Fruit fly (Drosophila melanogaster) whole organism, embryonic: ENCODE data around the gene Tim17a2.

Experiments used
- Antp ChIP-seq: fragments of 200-800 bp; sonication (Bioruptor generic); optimal IDR thresholded peaks from 3 replicates; lab custom pipeline; 2016; ENCODE audit warnings: missing biosample characterization, missing genetic modification characterization
- B-H2 ChIP-seq: fragments of 200-800 bp; sonication (Bioruptor generic); optimal IDR thresholded peaks from 2 replicates; lab custom pipeline; 2018; ENCODE audit warnings: missing biosample characterization, mild to moderate bottlenecking, missing genetic modification characterization
- CG10366 ChIP-seq: fragments of 200-800 bp; sonication (Bioruptor generic); IDR thresholded peaks from 2 replicates; pipeline ENCODE4 v1.3.6; 2022; ENCODE audit warnings: missing biosample characterization, missing genetic modification characterization
- CG11723 ChIP-seq: fragments of 200-800 bp; sonication (Bioruptor generic); optimal IDR thresholded peaks from 2 replicates; lab custom pipeline; 2017; ENCODE audit warnings: missing biosample characterization, mild to moderate bottlenecking, missing genetic modification characterization
- CG14667 ChIP-seq: fragments of 200-800 bp; sonication (Bioruptor generic); IDR thresholded peaks from 2 replicates; pipeline ENCODE4 v1.3.6; 2022; ENCODE audit warnings: missing biosample characterization, missing genetic modification characterization
- CG1529 ChIP-seq: fragments of 200-800 bp; sonication (Bioruptor generic); optimal IDR thresholded peaks from 3 replicates; lab custom pipeline; 2018; ENCODE audit warnings: missing biosample characterization, missing genetic modification characterization
- CG15696 ChIP-seq: fragments of 200-800 bp; sonication (Bioruptor generic); optimal IDR thresholded peaks from 2 replicates; lab custom pipeline; 2019; ENCODE audit warnings: missing biosample characterization, mild to moderate bottlenecking, missing genetic modification characterization, moderate library complexity
- CG17385 ChIP-seq: fragments of 200-800 bp; sonication (Bioruptor generic); optimal IDR thresholded peaks from 3 replicates; lab custom pipeline; 2018; ENCODE audit warnings: missing biosample characterization, mild to moderate bottlenecking, missing genetic modification characterization
- CG17829 ChIP-seq: fragments of 200-800 bp; optimal IDR thresholded peaks from 2 replicates; lab custom pipeline; 2019; ENCODE audit warnings: missing biosample characterization, mild to moderate bottlenecking, missing genetic modification characterization, moderate library complexity
- CG1832 ChIP-seq: fragments of 200-800 bp; sonication (Bioruptor generic); optimal IDR thresholded peaks from 2 replicates; lab custom pipeline; 2017; ENCODE audit warnings: missing biosample characterization, mild to moderate bottlenecking, missing genetic modification characterization, inconsistent platforms
- CG18476 ChIP-seq: fragments of 200-800 bp; sonication (Bioruptor generic); optimal IDR thresholded peaks from 2 replicates; lab custom pipeline; 2016; ENCODE audit warnings: missing biosample characterization, mild to moderate bottlenecking, missing genetic modification characterization
- CG2120 ChIP-seq: fragments of 200-800 bp; sonication (Bioruptor generic); optimal IDR thresholded peaks from 3 replicates; lab custom pipeline; 2016; ENCODE audit warnings: missing biosample characterization, missing genetic modification characterization
- CG6175 ChIP-seq: fragments of 200-800 bp; sonication (Bioruptor generic); IDR thresholded peaks from 3 replicates; pipeline ENCODE4 v1.3.6; 2022; ENCODE audit warnings: missing biosample characterization, missing genetic modification characterization
- CG9609 ChIP-seq: fragments of 200-800 bp; sonication (Bioruptor generic); optimal IDR thresholded peaks from 3 replicates; lab custom pipeline; 2016; ENCODE audit warnings: missing biosample characterization, missing genetic modification characterization
- CrebB ChIP-seq: fragments of 200-800 bp; sonication (Bioruptor generic); optimal IDR thresholded peaks from 3 replicates; lab custom pipeline; 2018; ENCODE audit warnings: missing biosample characterization, mild to moderate bottlenecking, missing genetic modification characterization
- E2f1 ChIP-seq: fragments of 200-800 bp; sonication (Bioruptor generic); IDR thresholded peaks from 2 replicates; pipeline ENCODE4 v1.3.6; 2022; ENCODE audit warnings: missing biosample characterization, missing genetic modification characterization
- H15 ChIP-seq: fragments of 200-800 bp; sonication (Bioruptor generic); IDR thresholded peaks from 3 replicates; pipeline ENCODE4 v1.3.6; 2022; ENCODE audit warnings: missing biosample characterization, missing genetic modification characterization
- Hmx ChIP-seq: fragments of 200-800 bp; sonication (Bioruptor generic); optimal IDR thresholded peaks from 2 replicates; lab custom pipeline; 2016; ENCODE audit warnings: missing biosample characterization, missing genetic modification characterization
- Hsf ChIP-seq: fragments of 200-800 bp; sonication (Bioruptor generic); optimal IDR thresholded peaks from 3 replicates; lab custom pipeline; 2016; ENCODE audit warnings: missing biosample characterization, missing genetic modification characterization
- Kr ChIP-seq: fragments of 200-800 bp; sonication (Bioruptor generic); optimal IDR thresholded peaks from 2 replicates; lab custom pipeline; 2017; ENCODE audit warnings: missing biosample characterization, mild to moderate bottlenecking, missing genetic modification characterization
- Lhr ChIP-seq: fragments of 200-800 bp; sonication (Bioruptor generic); optimal IDR thresholded peaks from 3 replicates; lab custom pipeline; 2017; ENCODE audit warnings: mild to moderate bottlenecking, missing biosample characterization, missing genetic modification reagents, missing genetic modification characterization
- Lim3 ChIP-seq: fragments of 200-800 bp; sonication (Bioruptor generic); IDR thresholded peaks from 2 replicates; pipeline ENCODE4 v1.3.6; 2022; ENCODE audit warnings: missing biosample characterization, missing genetic modification characterization
- Lpt ChIP-seq: fragments of >200 bp; optimal IDR thresholded peaks from 2 replicates; lab custom pipeline; 2018; ENCODE audit warnings: missing biosample characterization, missing genetic modification characterization
- MESR4 ChIP-seq: fragments of 200-800 bp; sonication (Bioruptor generic); optimal IDR thresholded peaks from 2 replicates; lab custom pipeline; 2018; ENCODE audit warnings: missing biosample characterization, mild to moderate bottlenecking, missing genetic modification characterization, moderate library complexity
- Mad ChIP-seq: fragments of 200-800 bp; sonication (Bioruptor generic); optimal IDR thresholded peaks from 2 replicates; lab custom pipeline; 2016; ENCODE audit warnings: missing biosample characterization, missing genetic modification characterization
- Nf-YC ChIP-seq: fragments of 200-800 bp; optimal IDR thresholded peaks from 3 replicates; lab custom pipeline; 2019; ENCODE audit warnings: missing biosample characterization, mild to moderate bottlenecking, missing genetic modification characterization, moderate library complexity
- PHDP ChIP-seq: fragments of 200-800 bp; sonication (Bioruptor generic); optimal IDR thresholded peaks from 3 replicates; lab custom pipeline; 2018; ENCODE audit warnings: missing biosample characterization, mild to moderate bottlenecking, missing genetic modification characterization, moderate library complexity
- Poxn ChIP-seq: fragments of 200-800 bp; sonication (Bioruptor generic); IDR thresholded peaks from 2 replicates; pipeline ENCODE4 v1.3.6; 2022; ENCODE audit warnings: missing biosample characterization, missing genetic modification characterization
- Xrp1 ChIP-seq: fragments of 200-800 bp; sonication (Bioruptor generic); IDR thresholded peaks from 2 replicates; pipeline ENCODE4 v1.3.6; 2022; ENCODE audit warnings: missing biosample characterization, missing genetic modification characterization
- YL-1 ChIP-seq: fragments of 200-800 bp; sonication (Bioruptor generic); optimal IDR thresholded peaks from 3 replicates; lab custom pipeline; 2017; ENCODE audit warnings: missing biosample characterization, mild to moderate bottlenecking, missing genetic modification characterization
- bowl ChIP-seq: fragments of 200-800 bp; sonication (Bioruptor generic); IDR thresholded peaks from 2 replicates; pipeline ENCODE4 v1.3.6; 2022; ENCODE audit warnings: missing biosample characterization, missing genetic modification characterization
- crc ChIP-seq: fragments of 200-800 bp; sonication (Bioruptor generic); optimal IDR thresholded peaks from 2 replicates; lab custom pipeline; 2016; ENCODE audit warnings: missing biosample characterization, missing genetic modification characterization
- dmrt99B ChIP-seq: fragments of 200-800 bp; sonication (Bioruptor generic); optimal IDR thresholded peaks from 2 replicates; lab custom pipeline; 2018; ENCODE audit warnings: missing biosample characterization, mild to moderate bottlenecking, missing genetic modification characterization, moderate library complexity
- ewg ChIP-seq: fragments of 200-800 bp; sonication (Bioruptor generic); optimal IDR thresholded peaks from 3 replicates; lab custom pipeline; 2017; ENCODE audit warnings: mild to moderate bottlenecking, missing biosample characterization, missing genetic modification reagents, missing genetic modification characterization
- gcm ChIP-seq: fragments of 200-800 bp; sonication (Bioruptor generic); optimal IDR thresholded peaks from 2 replicates; lab custom pipeline; 2019; ENCODE audit warnings: missing biosample characterization, mild to moderate bottlenecking, missing genetic modification characterization, moderate library complexity
- gsb ChIP-seq: fragments of 200-800 bp; sonication (Bioruptor generic); IDR thresholded peaks from 2 replicates; pipeline ENCODE4 v1.3.6; 2022; ENCODE audit warnings: missing biosample characterization, missing genetic modification characterization
- hb ChIP-seq: fragments of 200-800 bp; sonication (Bioruptor generic); IDR thresholded peaks from 3 replicates; pipeline ENCODE4 v1.3.6; 2022; ENCODE audit warnings: missing biosample characterization, missing genetic modification characterization; ENCODE audit not compliant: partially characterized antibody
- hkb ChIP-seq, 2 experiments: fragments of 200-800 bp in 1 of 2; fragments of >200 bp in 1 of 2; sonication (Bioruptor generic) in 1 of 2; IDR thresholded peaks in 1 of 2; optimal IDR thresholded peaks in 1 of 2; 2 replicates each; pipeline versions ENCODE4 v1.3.6 to Lab custom; 2017 to 2022; ENCODE audit warnings: missing biosample characterization in 1 of 2, missing genetic modification characterization in 1 of 2
- lilli ChIP-seq: fragments of 200-800 bp; sonication (Bioruptor generic); optimal IDR thresholded peaks from 3 replicates; lab custom pipeline; 2016; ENCODE audit warnings: missing biosample characterization, missing genetic modification characterization
- row ChIP-seq: fragments of 200-800 bp; sonication (Bioruptor generic); IDR thresholded peaks from 3 replicates; pipeline ENCODE4 v1.3.6; 2022; ENCODE audit warnings: missing biosample characterization, missing genetic modification characterization
- salm ChIP-seq: fragments of 200-800 bp; sonication (Bioruptor generic); optimal IDR thresholded peaks from 2 replicates; lab custom pipeline; 2018; ENCODE audit warnings: missing biosample characterization, mild to moderate bottlenecking, missing genetic modification characterization
- schlank ChIP-seq: fragments of 200-800 bp; sonication (Bioruptor generic); optimal IDR thresholded peaks from 2 replicates; lab custom pipeline; 2018; ENCODE audit warnings: missing biosample characterization, mild to moderate bottlenecking, missing genetic modification characterization
- sens ChIP-seq: fragments of 200-800 bp; sonication (Bioruptor generic); peaks from one replicate; lab custom pipeline; 2016; ENCODE audit warnings: missing biosample characterization, missing genetic modification characterization
- sim ChIP-seq: fragments of 200-800 bp; sonication (Bioruptor generic); IDR thresholded peaks from 2 replicates; pipeline ENCODE4 v1.3.6; 2022; ENCODE audit warnings: missing biosample characterization, missing genetic modification characterization
- twi ChIP-seq: fragments of 200-800 bp; optimal IDR thresholded peaks from 2 replicates; lab custom pipeline; 2019; ENCODE audit warnings: missing biosample characterization, mild to moderate bottlenecking, missing genetic modification characterization, moderate library complexity
- unpg ChIP-seq: fragments of 200-800 bp; sonication (Bioruptor generic); optimal IDR thresholded peaks from 3 replicates; lab custom pipeline; 2018; ENCODE audit warnings: missing biosample characterization, mild to moderate bottlenecking, missing genetic modification characterization, moderate library complexity
- vfl ChIP-seq: fragments of 200-800 bp; sonication (Bioruptor generic); optimal IDR thresholded peaks from 2 replicates; lab custom pipeline; 2016; ENCODE audit warnings: missing biosample characterization, missing genetic modification characterization
- z ChIP-seq: fragments of 200-800 bp; sonication (Bioruptor generic); IDR thresholded peaks from 3 replicates; pipeline ENCODE4 v1.3.6; 2022; ENCODE audit warnings: missing biosample characterization, missing genetic modification characterization

Tim17a2 gene

DNA sequence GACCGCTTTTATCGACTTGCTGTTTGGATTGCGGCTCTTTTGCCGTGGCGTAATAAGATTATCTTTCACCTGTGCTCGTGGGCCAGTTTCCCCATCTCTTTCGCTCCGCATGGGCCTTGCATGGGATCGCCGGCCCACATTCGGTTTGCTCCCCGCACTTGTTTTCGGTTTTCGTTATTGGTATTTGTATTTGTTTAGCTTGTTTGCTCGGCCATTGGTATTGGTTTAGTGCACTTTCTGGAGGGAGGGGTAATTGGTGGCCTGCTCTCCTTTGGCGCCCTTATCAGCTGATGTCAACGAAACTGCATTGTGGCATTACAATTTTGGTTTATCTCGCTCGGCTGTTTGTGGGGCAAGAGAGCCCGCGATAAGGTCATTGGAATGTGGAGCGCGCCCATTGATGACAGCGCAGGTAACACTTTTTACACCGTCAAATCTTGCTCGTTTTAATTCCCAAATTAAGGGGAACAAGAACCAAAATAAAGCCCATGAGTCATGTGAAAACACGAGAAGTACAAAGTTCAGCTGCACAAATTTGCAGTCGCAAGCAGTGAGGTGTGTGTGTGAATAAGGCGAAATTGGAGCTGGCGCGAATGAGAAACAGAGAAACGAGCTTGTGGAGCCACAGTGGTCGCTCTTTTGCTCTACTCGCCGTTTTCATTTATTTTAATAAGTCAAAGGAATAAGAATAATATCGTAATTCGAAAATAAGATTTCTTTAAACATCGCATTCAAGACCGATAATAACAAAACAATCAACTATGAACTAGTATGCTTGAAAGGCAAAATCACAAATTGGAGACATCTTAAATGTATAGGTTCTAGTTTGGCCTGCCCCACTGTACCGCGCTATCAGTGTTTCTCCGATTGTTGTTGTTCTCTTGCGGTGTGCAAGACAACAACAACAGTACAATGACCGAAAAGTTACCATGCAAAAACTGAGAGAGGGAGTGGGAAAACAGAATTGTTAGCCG is 46.9 kb downstream of the Tim17a2 start (continued):
- TF ChIP-seq hb (GFP tag; lab: Robert Waterston, UW) (no peak), B-H2 (GFP tag; lab: Kevin White, UChicago) (no peak), CG6175 (GFP tag; lab: Robert Waterston, UW) (peak; percentile 67; the same call in 2 of the 3 replicates), Lpt (GFP tag; lab: Kevin White, UChicago) (no peak), row (GFP tag; lab: Robert Waterston, UW) (peak; percentile 81), hkb (optimal IDR thresholded peaks at IDR 0.05; lab: Kevin White, UChicago) (no peak), hkb (GFP tag; IDR thresholded peaks at IDR 0.05; lab: Robert Waterston, UW) (peak; percentile 98), dmrt99B (peak; percentile 92), ewg (GFP tag; lab: Kevin White, UChicago) (peak; percentile 97), Nf-YC (tag; lab: Kevin White, UChicago) (peak; percentile 1), gcm (GFP tag; lab: Kevin White, UChicago) (peak; percentile 98), unpg (GFP tag; lab: Kevin White, UChicago) (peak; percentile 93), Xrp1 (GFP tag; lab: Robert Waterston, UW) (peak; percentile 99), sens (peak; percentile 100), Hsf (peak; percentile 93), twi (peak; percentile 88), Poxn (GFP tag; lab: Robert Waterston, UW) (no peak), YL-1 (GFP tag; lab: Kevin White, UChicago) (peak; percentile 99), salm (tag; lab: Kevin White, UChicago) (peak; percentile 95), Antp (peak; percentile 98), bowl (GFP tag; lab: Robert Waterston, UW) (peak; percentile 88), CG1832 (GFP tag; lab: Kevin White, UChicago) (no peak), MESR4 (GFP tag; lab: Kevin White, UChicago) (peak; percentile 73), CG1529 (GFP tag; lab: Kevin White, UChicago) (peak; percentile 99), vfl (GFP tag; lab: Kevin White, UChicago) (peak; percentile 83), CG2120 (GFP tag; lab: Kevin White, UChicago) (peak; percentile 64), Lhr (GFP tag; lab: Kevin White, UChicago) (peak; percentile 99), Kr (GFP tag; lab: Kevin White, UChicago) (peak; percentile 100), CG15696 (tag; lab: Kevin White, UChicago) (peak; percentile 100), CG18476 (GFP tag; lab: Kevin White, UChicago) (peak; percentile 98), schlank (tag; lab: Kevin White, UChicago) (peak; percentile 75), Hmx (GFP tag; lab: Kevin White, UChicago) (peak; percentile 24), crc (GFP tag; lab: Kevin White, UChicago) (peak; percentile 93), CG11723 (GFP tag; lab: Kevin White, UChicago) (peak; percentile 99), CG17829 (tag; lab: Kevin White, UChicago) (peak; percentile 92), CG17385 (GFP tag; lab: Kevin White, UChicago) (peak; percentile 87), Lim3 (GFP tag; lab: Robert Waterston, UW) (peak; percentile 78; the same call in 1 of the 2 replicates), Mad (GFP tag; lab: Kevin White, UChicago) (peak; percentile 99), E2f1 (peak; percentile 92), CrebB (tag; lab: Kevin White, UChicago) (peak; percentile 95), z (GFP tag; lab: Robert Waterston, UW) (peak; percentile 89), CG14667 (peak; percentile 75), gsb (GFP tag; lab: Robert Waterston, UW) (peak; percentile 31; the same call in 1 of the 2 replicates), H15 (peak; percentile 91), sim (GFP tag; lab: Robert Waterston, UW) (peak; percentile 99), CG9609 (peak; percentile 97), PHDP (peak; percentile 91), CG10366 (GFP tag; lab: Robert Waterston, UW) (peak; percentile 88), lilli (peak; percentile 88)
